Fruit fly (Drosophila melanogaster): Measurements from ENCODE around the gene CG10214.

Gene CG10214

dm6 chr3R:23763622-23764273, 3.5 kb downstream of the CG10214 start, which contains the start of gene Lsd-1:
TSS of gene Lsd-1 (plus strand) at chr3R:23763857.
- TF ChIP-seq sage (GFP tag; optimal IDR thresholded peaks at IDR 0.05) (no peak), Jra (GFP tag; optimal IDR thresholded peaks at IDR 0.05) (no peak), rgr (GFP tag; optimal IDR thresholded peaks at IDR 0.05) (peak; percentile 37), GATAd (GFP tag; optimal IDR thresholded peaks at IDR 0.05) (no peak), Dfd (GFP tag; optimal IDR thresholded peaks at IDR 0.05) (no peak), Rel (GFP tag; optimal IDR thresholded peaks at IDR 0.05) (peak; percentile 23), Rel (tag; optimal IDR thresholded peaks at IDR 0.05) (peak; percentile 85), tai (GFP tag; optimal IDR thresholded peaks at IDR 0.05) (no peak), Hnf4 (GFP tag; optimal IDR thresholded peaks at IDR 0.05) (peak; percentile 30), Myc (optimal IDR thresholded peaks at IDR 0.05) (no peak), Sp1 (GFP tag; optimal IDR thresholded peaks at IDR 0.05) (peak; percentile 76), Vsx2 (GFP tag; optimal IDR thresholded peaks at IDR 0.05; ENCODE audit: partially characterized antibody) (no peak), pan (optimal IDR thresholded peaks at IDR 0.05) (no peak), dmrt93B (GFP tag; optimal IDR thresholded peaks at IDR 0.05) (no peak), brk (GFP tag; optimal IDR thresholded peaks at IDR 0.05) (no peak), foxo (GFP tag; optimal IDR thresholded peaks at IDR 0.05) (peak in 1 of 2 experiments; percentile 11), HLH106 (tag; optimal IDR thresholded peaks at IDR 0.05) (peak; percentile 62), dl (GFP tag; optimal IDR thresholded peaks at IDR 0.05; ENCODE audit: insufficient read depth in 1 of 2, partially characterized antibody in 2 of 2) (no peak), h (GFP tag; optimal IDR thresholded peaks at IDR 0.05) (peak; percentile 31), dsf (GFP tag; optimal IDR thresholded peaks at IDR 0.05; ENCODE audit: borderline replicate concordance) (no peak), CG32264 (GFP tag; optimal IDR thresholded peaks at IDR 0.05) (no peak), jim (GFP tag; optimal IDR thresholded peaks at IDR 0.05) (no peak), psq (GFP tag; optimal IDR thresholded peaks at IDR 0.05) (no peak), N (GFP tag; optimal IDR thresholded peaks at IDR 0.05) (no peak)

DNA sequence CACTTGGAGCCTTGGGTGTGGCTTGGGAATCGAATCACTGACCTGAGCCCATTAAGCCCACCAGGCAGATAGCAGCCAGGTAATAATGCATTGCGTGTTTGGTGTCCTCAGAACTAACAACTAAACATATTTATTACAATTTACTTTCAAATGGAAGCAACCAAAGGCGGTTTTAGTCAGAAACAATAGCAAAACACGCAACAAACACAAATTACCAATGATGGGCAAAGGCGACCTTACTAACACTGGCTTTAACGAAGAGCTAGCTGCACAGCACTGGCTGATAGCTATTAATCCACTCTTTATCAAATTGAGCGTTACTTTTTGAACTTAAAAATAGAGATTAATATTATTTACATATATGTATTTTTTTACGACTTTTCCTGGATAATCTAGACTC, 4.3 kb downstream of the CG10214 start, which contains the start of gene udt:
Gene udt, minus strand, starts transcription at position 249 of the 400 bp plus-strand sequence.
- TF ChIP-seq rgr (GFP tag; optimal IDR thresholded peaks at IDR 0.05): no peak
- TF ChIP-seq Hr83 (GFP tag; optimal IDR thresholded peaks at IDR 0.05; ENCODE audit: poor library complexity, severe bottlenecking): peak; percentile 20
- no peak for TF ChIP-seq h (GFP tag; optimal IDR thresholded peaks at IDR 0.05)
- peak; percentile 0 for TF ChIP-seq br (GFP tag; optimal IDR thresholded peaks at IDR 0.05)
- peak; percentile 39 for TF ChIP-seq Myc (optimal IDR thresholded peaks at IDR 0.05)
- peak; percentile 28 for TF ChIP-seq psq (GFP tag; optimal IDR thresholded peaks at IDR 0.05)
- TF ChIP-seq Jra (GFP tag; optimal IDR thresholded peaks at IDR 0.05): no peak
- TF ChIP-seq Hnf4 (GFP tag; optimal IDR thresholded peaks at IDR 0.05): peak; percentile 46
- peak; percentile 26 for TF ChIP-seq sv (GFP tag; optimal IDR thresholded peaks at IDR 0.05)

- TF ChIP-seq Abd-B (GFP tag; optimal IDR thresholded peaks at IDR 0.05) (no peak), Hr83 (GFP tag; optimal IDR thresholded peaks at IDR 0.05; ENCODE audit: poor library complexity, severe bottlenecking) (peak; percentile 84), pan (optimal IDR thresholded peaks at IDR 0.05) (no peak), jim (GFP tag; optimal IDR thresholded peaks at IDR 0.05) (no peak), sv (GFP tag; optimal IDR thresholded peaks at IDR 0.05) (peak; percentile 21), GATAd (GFP tag; optimal IDR thresholded peaks at IDR 0.05) (no peak), brk (GFP tag; optimal IDR thresholded peaks at IDR 0.05) (no peak), dmrt93B (GFP tag; optimal IDR thresholded peaks at IDR 0.05) (no peak), woc (GFP tag; optimal IDR thresholded peaks at IDR 0.05) (no peak), CG32264 (GFP tag; optimal IDR thresholded peaks at IDR 0.05) (no peak), usp (GFP tag; optimal IDR thresholded peaks at IDR 0.05) (no peak), dsf (GFP tag; optimal IDR thresholded peaks at IDR 0.05; ENCODE audit: borderline replicate concordance) (no peak), Rel (GFP tag; optimal IDR thresholded peaks at IDR 0.05) (no peak), Rel (tag; optimal IDR thresholded peaks at IDR 0.05) (peak; percentile 88), rgr (GFP tag; optimal IDR thresholded peaks at IDR 0.05) (peak; percentile 52), br (GFP tag; optimal IDR thresholded peaks at IDR 0.05) (peak; percentile 54), Jra (GFP tag; optimal IDR thresholded peaks at IDR 0.05) (peak; percentile 57), OdsH (GFP tag; optimal IDR thresholded peaks at IDR 0.05) (peak; percentile 48), Dif (GFP tag; optimal IDR thresholded peaks at IDR 0.05; ENCODE audit: partially characterized antibody) (no peak), Hr78 (GFP tag; optimal IDR thresholded peaks at IDR 0.05) (no peak), Sp1 (GFP tag; optimal IDR thresholded peaks at IDR 0.05) (peak; percentile 31), Dfd (GFP tag; optimal IDR thresholded peaks at IDR 0.05) (no peak), Myc (optimal IDR thresholded peaks at IDR 0.05) (peak; percentile 15), N (GFP tag; optimal IDR thresholded peaks at IDR 0.05) (no peak), CG9705 (GFP tag; optimal IDR thresholded peaks at IDR 0.05) (no peak), tai (GFP tag; optimal IDR thresholded peaks at IDR 0.05) (no peak), HLH106 (tag; optimal IDR thresholded peaks at IDR 0.05) (no peak), ey (GFP tag; optimal IDR thresholded peaks at IDR 0.05) (peak; percentile 18), fru (GFP tag; optimal IDR thresholded peaks at IDR 0.05) (peak; percentile 15), h (GFP tag; optimal IDR thresholded peaks at IDR 0.05) (peak; percentile 39), CrebA (GFP tag; optimal IDR thresholded peaks at IDR 0.05; ENCODE audit: borderline replicate concordance) (no peak), Mio (GFP tag; optimal IDR thresholded peaks at IDR 0.05) (no peak), psq (GFP tag; optimal IDR thresholded peaks at IDR 0.05) (no peak), dl (GFP tag; optimal IDR thresholded peaks at IDR 0.05; ENCODE audit: insufficient read depth in 1 of 2, partially characterized antibody in 2 of 2) (no peak), Hnf4 (GFP tag; optimal IDR thresholded peaks at IDR 0.05) (peak; percentile 72), foxo (GFP tag; optimal IDR thresholded peaks at IDR 0.05) (peak in 1 of 2 experiments; percentile 50), Vsx2 (GFP tag; optimal IDR thresholded peaks at IDR 0.05; ENCODE audit: partially characterized antibody) (no peak)
Measured at dm6 chr3R:23760219-23761018, 6.9 kb downstream of the CG10214 start, which contains the start of gene SdhD. TSS of gene SdhD (minus strand) at chr3R:23760600.

Measured in whole organism, wandering third instar larva.